Worm (Caenorhabditis elegans): Measurements from ENCODE around the gene C33C12.12.

C33C12.12 gene

DNA sequence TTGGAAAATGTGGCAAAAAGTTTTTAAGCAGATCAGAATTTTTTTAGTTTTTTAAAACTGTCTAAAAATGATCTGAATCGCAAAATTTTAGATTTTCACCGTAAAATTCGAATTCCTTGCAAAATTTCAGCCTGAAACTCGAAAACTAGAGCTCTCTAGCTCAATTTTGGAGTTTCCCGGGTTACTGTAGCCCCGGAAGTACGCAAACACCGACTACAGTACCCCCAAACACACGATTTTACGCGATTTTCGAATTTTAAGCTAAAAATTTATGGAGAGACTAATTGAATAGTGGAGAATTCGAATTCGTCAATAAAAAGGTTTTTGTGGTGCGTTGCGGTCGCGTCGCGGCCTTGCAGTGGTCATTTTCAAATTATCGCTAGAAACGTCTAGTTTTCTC is 16.7 kb upstream of the C33C12.12 start:
- TF ChIP-seq lin-13 (GFP tag; optimal IDR thresholded peaks at IDR 0.05): peak; percentile 34
- TF ChIP-seq lsy-2 (tag; optimal IDR thresholded peaks at IDR 0.05): peak in 1 of 2 experiments; percentile 0
- no peak for TF ChIP-seq zip-11 (GFP tag; IDR thresholded peaks at IDR 0.05)
- TF ChIP-seq unc-62 (GFP tag; optimal IDR thresholded peaks at IDR 0.05 in 1 of 2): peak in 1 of 2 experiments; percentile 70
- TF ChIP-seq unc-62 (tag; optimal IDR thresholded peaks at IDR 0.05): no peak

ce11 chrII:2186329-2186728 is 16.3 kb upstream of the C33C12.12 start, which contains the start of gene gba-2:
gba-2 (minus strand) TSS chrII:2186434.
- no peak for TF ChIP-seq hif-1 (tag; optimal IDR thresholded peaks at IDR 0.05)
- no peak for TF ChIP-seq zip-2 (tag; optimal IDR thresholded peaks at IDR 0.05)
- no peak for TF ChIP-seq unc-62 (GFP tag; optimal IDR thresholded peaks at IDR 0.05 in 1 of 2)
- no peak for TF ChIP-seq unc-62 (tag; optimal IDR thresholded peaks at IDR 0.05)
- TF ChIP-seq dmd-9 (GFP tag; IDR thresholded peaks at IDR 0.05): no peak
- peak; percentile 15 for TF ChIP-seq hlh-30 (tag; optimal IDR thresholded peaks at IDR 0.05; ENCODE audit: insufficient read depth)
- TF ChIP-seq nhr-6 (tag; optimal IDR thresholded peaks at IDR 0.05): no peak
- no peak for TF ChIP-seq ceh-32 (tag; optimal IDR thresholded peaks at IDR 0.05; ENCODE audit: poor library complexity)
- TF ChIP-seq aha-1 (tag): no peak
- TF ChIP-seq mxl-2 (GFP tag; conservative IDR thresholded peaks at IDR 0.05): no peak
- no peak for TF ChIP-seq lir-3 (tag; optimal IDR thresholded peaks at IDR 0.05)
- no peak for TF ChIP-seq skn-1 (tag; optimal IDR thresholded peaks at IDR 0.05)
- no peak for TF ChIP-seq ceh-62 (tag; optimal IDR thresholded peaks at IDR 0.05)
- no peak for TF ChIP-seq pha-4 (GFP tag; IDR thresholded peaks at IDR 0.05)
- TF ChIP-seq pha-4 (tag; optimal IDR thresholded peaks at IDR 0.05): no peak
- no peak for TF ChIP-seq Y105C5A.15 (GFP tag; IDR thresholded peaks at IDR 0.05)
- TF ChIP-seq F49E8.2 (tag; optimal IDR thresholded peaks at IDR 0.05; ENCODE audit: borderline replicate concordance): no peak
- TF ChIP-seq zag-1 (tag; optimal IDR thresholded peaks at IDR 0.05): no peak
- TF ChIP-seq nhr-76 (tag; optimal IDR thresholded peaks at IDR 0.05): no peak
- no peak for TF ChIP-seq lin-38 (GFP tag; IDR thresholded peaks at IDR 0.05)
- TF ChIP-seq hlh-11 (tag; optimal IDR thresholded peaks at IDR 0.05): peak; percentile 30
- no peak for TF ChIP-seq arid-1 (GFP tag; conservative IDR thresholded peaks at IDR 0.05)
- TF ChIP-seq T20F7.1 (GFP tag; optimal IDR thresholded peaks at IDR 0.05): no peak
- TF ChIP-seq lin-39 (tag; optimal IDR thresholded peaks at IDR 0.05): no peak
- peak; percentile 98 for TF ChIP-seq nhr-28 (tag; optimal IDR thresholded peaks at IDR 0.05)
- no peak for TF ChIP-seq vab-7 (GFP tag; IDR thresholded peaks at IDR 0.05)
- no peak for TF ChIP-seq cey-2 (tag; optimal IDR thresholded peaks at IDR 0.05; ENCODE audit: borderline replicate concordance, insufficient read depth)
- TF ChIP-seq ZK337.2 (GFP tag; IDR thresholded peaks at IDR 0.05): no peak
- TF ChIP-seq dmd-6 (GFP tag; IDR thresholded peaks at IDR 0.05): peak; percentile 63; the same call in 1 of the 2 replicates
- TF ChIP-seq pqm-1 (tag; optimal IDR thresholded peaks at IDR 0.05): peak; percentile 69
- TF ChIP-seq unc-130 (GFP tag; optimal IDR thresholded peaks at IDR 0.05): no peak
- TF ChIP-seq nhr-77 (tag; optimal IDR thresholded peaks at IDR 0.05): peak; percentile 17
- TF ChIP-seq nhr-10 (tag; optimal IDR thresholded peaks at IDR 0.05): no peak

- no peak for TF ChIP-seq unc-130 (GFP tag; optimal IDR thresholded peaks at IDR 0.05)
- peak; percentile 92 for TF ChIP-seq aha-1 (tag)
Observed at ce11 chrII:2177735-2178134, 7.8 kb upstream of the C33C12.12 start.

DNA sequence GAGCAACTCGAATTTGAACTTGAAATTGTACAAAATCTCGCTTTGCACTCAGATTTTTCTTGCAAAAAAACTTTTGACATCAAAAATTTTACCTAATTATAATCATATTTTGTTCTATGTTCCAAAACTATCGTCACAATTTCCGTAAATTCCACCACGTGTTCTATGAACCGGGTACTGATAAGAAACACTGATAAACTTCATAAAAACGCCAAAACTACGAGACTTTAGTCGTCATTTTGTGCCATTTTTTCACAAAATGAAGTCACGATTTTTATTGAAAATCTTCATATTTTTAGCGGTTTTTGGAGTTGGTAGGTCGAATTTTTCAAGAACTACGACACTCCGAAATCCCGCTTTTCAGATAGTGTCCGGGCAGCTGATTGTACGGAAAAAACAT is 6.7 kb upstream of the C33C12.12 start, which contains the start of gene gba-1:
Gene gba-1, plus strand, starts transcription at position 54 of the 400 bp plus-strand sequence.
- peak; percentile 82 for TF ChIP-seq aha-1 (tag)
- no peak for TF ChIP-seq vab-7 (GFP tag; IDR thresholded peaks at IDR 0.05)
- no peak for TF ChIP-seq Y5F2A.4 (GFP tag; optimal IDR thresholded peaks at IDR 0.05)
- no peak for TF ChIP-seq nhr-25 (tag; optimal IDR thresholded peaks at IDR 0.05; ENCODE audit: borderline replicate concordance, insufficient read depth)
- TF ChIP-seq zfp-3 (GFP tag; conservative IDR thresholded peaks at IDR 0.05): no peak
- no peak for TF ChIP-seq ztf-11 (tag; optimal IDR thresholded peaks at IDR 0.05)
- peak in 1 of 2 experiments; percentile 1 for TF ChIP-seq mdl-1 (tag; optimal IDR thresholded peaks at IDR 0.05)
- peak; percentile 67 for TF ChIP-seq dmd-6 (GFP tag; IDR thresholded peaks at IDR 0.05)
- peak; percentile 71 for TF ChIP-seq nhr-77 (tag; optimal IDR thresholded peaks at IDR 0.05)
- peak; percentile 48 for TF ChIP-seq dve-1 (tag; optimal IDR thresholded peaks at IDR 0.05; ENCODE audit: insufficient read depth)
- no peak for TF ChIP-seq duxl-1 (tag; optimal IDR thresholded peaks at IDR 0.05; ENCODE audit: poor library complexity)
- TF ChIP-seq nhr-28 (tag; optimal IDR thresholded peaks at IDR 0.05): peak; percentile 83
- peak; percentile 26 for TF ChIP-seq hlh-30 (tag; optimal IDR thresholded peaks at IDR 0.05; ENCODE audit: insufficient read depth)
- no peak for TF ChIP-seq daf-16 (GFP tag; optimal IDR thresholded peaks at IDR 0.05)
- TF ChIP-seq daf-16 (tag; optimal IDR thresholded peaks at IDR 0.05): peak; percentile 51
- TF ChIP-seq Y75B8A.6 (GFP tag; IDR thresholded peaks at IDR 0.05): no peak
- TF ChIP-seq pqm-1 (tag; optimal IDR thresholded peaks at IDR 0.05): peak; percentile 27

Data from whole organism, L4 larva.